Fruit fly (Drosophila melanogaster) whole organism, prepupa: ENCODE measurements around the gene CG45095.

Source experiments
- CG10631 ChIP-seq: fragments of 200-800 bp; sonication (Bioruptor generic); optimal IDR thresholded peaks from 2 replicates; lab custom pipeline; 2016; ENCODE audit warnings: missing biosample characterization, missing genetic modification characterization
- CG10669 ChIP-seq: fragments of 200-800 bp; sonication (Bioruptor generic); optimal IDR thresholded peaks from 3 replicates; lab custom pipeline; 2018; ENCODE audit warnings: missing biosample characterization, mild to moderate bottlenecking, missing genetic modification characterization, moderate library complexity
- CG11762 ChIP-seq: fragments of 200-800 bp; sonication (Bioruptor generic); optimal IDR thresholded peaks from 3 replicates; lab custom pipeline; 2016; ENCODE audit warnings: missing biosample characterization, missing genetic modification characterization; ENCODE audit not compliant: insufficient read depth
- CG11902 ChIP-seq: fragments of 200-800 bp; sonication (Bioruptor generic); optimal IDR thresholded peaks from 3 replicates; lab custom pipeline; 2016; ENCODE audit warnings: missing biosample characterization, missing genetic modification characterization
- CG31627 ChIP-seq: fragments of 200-800 bp; sonication (Bioruptor generic); optimal IDR thresholded peaks from 3 replicates; lab custom pipeline; 2016; ENCODE audit warnings: missing biosample characterization, missing genetic modification characterization
- CG32006 ChIP-seq: fragments of 200-800 bp; sonication (Bioruptor generic); optimal IDR thresholded peaks from 3 replicates; lab custom pipeline; 2017; ENCODE audit warnings: missing biosample characterization, mild to moderate bottlenecking, missing genetic modification characterization
- CG3919 ChIP-seq: fragments of 200-800 bp; sonication (Bioruptor generic); optimal IDR thresholded peaks from 3 replicates; lab custom pipeline; 2016; ENCODE audit warnings: missing biosample characterization, missing genetic modification characterization
- CG6276 ChIP-seq: fragments of 200-800 bp; sonication (Bioruptor generic); optimal IDR thresholded peaks from 2 replicates; lab custom pipeline; 2017; ENCODE audit warnings: missing biosample characterization, mild to moderate bottlenecking, missing genetic modification characterization
- CG6792 ChIP-seq: fragments of 200-800 bp; sonication (Bioruptor generic); optimal IDR thresholded peaks from 3 replicates; lab custom pipeline; 2016; ENCODE audit warnings: missing biosample characterization, missing genetic modification characterization
- CG6854 ChIP-seq: fragments of 200-800 bp; sonication (Bioruptor generic); optimal IDR thresholded peaks from 2 replicates; lab custom pipeline; 2017; ENCODE audit warnings: missing biosample characterization, mild to moderate bottlenecking, missing genetic modification characterization
- CG8119 ChIP-seq: fragments of 200-800 bp; sonication (Bioruptor generic); IDR thresholded peaks from 3 replicates; pipeline ENCODE4 v1.3.6; 2022; ENCODE audit warnings: missing biosample characterization, missing genetic modification characterization
- Eip78C ChIP-seq: fragments of 200-800 bp; sonication (Bioruptor generic); peaks from one replicate; lab custom pipeline; 2016; ENCODE audit warnings: missing biosample characterization, missing genetic modification characterization
- Eip93F ChIP-seq: fragments of 200-800 bp; sonication (Bioruptor generic); optimal IDR thresholded peaks from 2 replicates; lab custom pipeline; 2016; ENCODE audit warnings: missing biosample characterization, mild to moderate bottlenecking, missing genetic modification characterization
- Ets21C ChIP-seq: fragments of 200-800 bp; sonication (Bioruptor generic); optimal IDR thresholded peaks from 3 replicates; lab custom pipeline; 2016; ENCODE audit warnings: missing biosample characterization, missing genetic modification characterization
- Ets96B ChIP-seq: fragments of 200-800 bp; optimal IDR thresholded peaks from 2 replicates; lab custom pipeline; 2019; ENCODE audit warnings: missing biosample characterization, mild to moderate bottlenecking, missing genetic modification characterization, moderate library complexity
- Hr4 ChIP-seq: fragments of 200-800 bp; sonication (Bioruptor generic); optimal IDR thresholded peaks from 3 replicates; lab custom pipeline; 2016; ENCODE audit warnings: missing biosample characterization, missing genetic modification characterization
- Met ChIP-seq: fragments of 200-800 bp; sonication (Bioruptor generic); optimal IDR thresholded peaks from 3 replicates; lab custom pipeline; 2016; ENCODE audit warnings: missing biosample characterization, missing genetic modification characterization
- Sox102F ChIP-seq: fragments of 200-800 bp; sonication (Bioruptor generic); optimal IDR thresholded peaks from 2 replicates; lab custom pipeline; 2016; ENCODE audit warnings: missing biosample characterization, mild to moderate bottlenecking, missing genetic modification characterization
- Sox14 ChIP-seq: fragments of 200-800 bp; sonication (Bioruptor generic); optimal IDR thresholded peaks from 3 replicates; lab custom pipeline; 2016; ENCODE audit warnings: missing biosample characterization, missing genetic modification characterization
- eg ChIP-seq: fragments of 200-800 bp; sonication (Bioruptor generic); IDR thresholded peaks from 3 replicates; pipeline ENCODE4 v1.3.6; 2022; ENCODE audit warnings: missing biosample characterization, missing genetic modification characterization
- esn ChIP-seq: fragments of 200-800 bp; sonication (Bioruptor generic); optimal IDR thresholded peaks from 2 replicates; lab custom pipeline; 2016; ENCODE audit warnings: missing biosample characterization, mild to moderate bottlenecking, missing genetic modification characterization, moderate library complexity
- fkh ChIP-seq: fragments of 200-800 bp; sonication (Bioruptor generic); optimal IDR thresholded peaks from 3 replicates; lab custom pipeline; 2017; ENCODE audit warnings: missing biosample characterization, mild to moderate bottlenecking, missing genetic modification characterization, moderate library complexity
- lz ChIP-seq: fragments of 200-800 bp; sonication (Bioruptor generic); optimal IDR thresholded peaks from 3 replicates; lab custom pipeline; 2016; ENCODE audit warnings: missing biosample characterization, missing genetic modification characterization
- net ChIP-seq: fragments of 200-800 bp; sonication (Bioruptor generic); optimal IDR thresholded peaks from 3 replicates; lab custom pipeline; 2016; ENCODE audit warnings: missing biosample characterization, missing genetic modification characterization
- pdm3 ChIP-seq: fragments of 200-800 bp; sonication (Bioruptor generic); optimal IDR thresholded peaks from 3 replicates; lab custom pipeline; 2016; ENCODE audit warnings: missing biosample characterization, missing genetic modification characterization
- salr ChIP-seq, 2 experiments: fragments of 200-800 bp; sonication (Bioruptor generic); optimal IDR thresholded peaks; 3 replicates each; lab custom pipeline; 2016 to 2018; ENCODE audit warnings: missing biosample characterization in 2 of 2, missing genetic modification characterization in 2 of 2, mild to moderate bottlenecking in 1 of 2
- svp ChIP-seq: fragments of 200-800 bp; sonication (Bioruptor generic); peaks from one replicate; lab custom pipeline; 2016; ENCODE audit warnings: missing biosample characterization, missing genetic modification characterization
- topi ChIP-seq: fragments of 200-800 bp; sonication (Bioruptor generic); optimal IDR thresholded peaks from 3 replicates; lab custom pipeline; 2016; ENCODE audit warnings: missing biosample characterization, missing genetic modification characterization
- vri ChIP-seq: fragments of 200-800 bp; sonication (Bioruptor generic); optimal IDR thresholded peaks from 3 replicates; lab custom pipeline; 2016; ENCODE audit warnings: missing biosample characterization, mild to moderate bottlenecking, missing genetic modification characterization

CG45095 gene

dm6 chr3R:25102253-25102652, at the start of gene CG45095:
Gene CG45095, plus strand, starts transcription at chr3R:25102553.
- TF ChIP-seq pdm3 (GFP tag; lab: Kevin White, UChicago) (no peak), vri (peak; percentile 57), net (GFP tag; lab: Kevin White, UChicago) (no peak), eg (GFP tag; lab: Robert Waterston, UW) (no peak)

dm6 chr3R:25054451-25055188, 47.7 kb upstream of the CG45095 start, which contains the start of gene CG31109:
Gene CG31109, minus strand, starts transcription at chr3R:25054653.
- TF ChIP-seq vri (no peak), Met (GFP tag; lab: Kevin White, UChicago) (no peak), CG31627 (GFP tag; lab: Kevin White, UChicago) (peak; percentile 12), Ets21C (GFP tag; lab: Kevin White, UChicago) (no peak), lz (GFP tag; lab: Kevin White, UChicago) (peak; percentile 12), CG10631 (GFP tag; lab: Kevin White, UChicago) (no peak), Sox14 (GFP tag; lab: Kevin White, UChicago) (no peak), CG6854 (no peak), Eip78C (GFP tag; lab: Kevin White, UChicago) (peak; percentile 59), Eip93F (peak; percentile 18), Hr4 (GFP tag; lab: Kevin White, UChicago) (peak; percentile 8), esn (peak; percentile 32), fkh (GFP tag; lab: Kevin White, UChicago) (peak; percentile 85)

dm6 chr3R:25056016-25056415, 46.3 kb upstream of the CG45095 start, which contains the start of the genes CG31111 and stac:
Gene CG31111, minus strand, starts transcription at chr3R:25056177.
Gene stac, plus strand, starts transcription at chr3R:25056286.
- peak; percentile 82 for TF ChIP-seq fkh (GFP tag; lab: Kevin White, UChicago)
- TF ChIP-seq Eip93F: peak; percentile 18
- no peak for TF ChIP-seq CG3919
- TF ChIP-seq pdm3 (GFP tag; lab: Kevin White, UChicago): no peak
- no peak for TF ChIP-seq CG11762 (GFP tag; lab: Kevin White, UChicago)
- TF ChIP-seq salr (GFP tag; optimal IDR thresholded peaks at IDR 0.05; lab: Kevin White, UChicago): no peak
- TF ChIP-seq svp (GFP tag; lab: Kevin White, UChicago): no peak
- TF ChIP-seq CG6792 (GFP tag; lab: Kevin White, UChicago): no peak

dm6 chr3R:25056488-25057157, 45.7 kb upstream of the CG45095 start:
- no peak for TF ChIP-seq topi (GFP tag; lab: Kevin White, UChicago)
- TF ChIP-seq Ets96B (tag; lab: Kevin White, UChicago): no peak
- TF ChIP-seq CG8119 (GFP tag; lab: Robert Waterston, UW): no peak
- no peak for TF ChIP-seq CG11902 (GFP tag; lab: Kevin White, UChicago)
- no peak for TF ChIP-seq Hr4 (GFP tag; lab: Kevin White, UChicago)
- no peak for TF ChIP-seq Eip78C (GFP tag; lab: Kevin White, UChicago)
- no peak for TF ChIP-seq CG32006 (GFP tag; lab: Kevin White, UChicago)
- TF ChIP-seq CG10631 (GFP tag; lab: Kevin White, UChicago): no peak
- TF ChIP-seq CG6276: no peak

- TF ChIP-seq CG11762 (GFP tag; lab: Kevin White, UChicago) (no peak), CG32006 (GFP tag; lab: Kevin White, UChicago) (no peak), lz (GFP tag; lab: Kevin White, UChicago) (no peak), CG10669 (GFP tag; lab: Kevin White, UChicago) (no peak), Sox102F (GFP tag; lab: Kevin White, UChicago) (no peak), Met (GFP tag; lab: Kevin White, UChicago) (no peak)
Measured at dm6 chr3R:25060462-25060861, 41.9 kb upstream of the CG45095 start.
